Worm (Caenorhabditis elegans) whole organism, L4/young adult: ENCODE measurements around the gene srbc-22.

Experiments
- W03F9.2 ChIP-seq: fragments of 150-350 bp; optimal IDR thresholded peaks from 2 replicates; lab custom pipeline; 2014; ENCODE audit warnings: missing biosample characterization, missing genetic modification characterization
- him-1 ChIP-seq: sonication (generic microtip); optimal IDR thresholded peaks from 2 replicates; lab custom pipeline; 2016; ENCODE audit warnings: missing genotype, missing genetic modification reagents, missing genetic modification characterization, missing compliant biosample characterization

- TF ChIP-seq W03F9.2 (tag; lab: Kevin White, UChicago) (no peak), him-1 (tag; lab: Kevin White, UChicago) (no peak)
These were observed 33.5 kb downstream of the srbc-22 start for ce11 chrV:2190383-2190782.
